Fruit fly (Drosophila melanogaster): ENCODE results near the gene CG31626.

dm6 chr2L:21245093-21245736, 8.7 kb upstream of the CG31626 start:
- peak in 1 of 2 experiments; percentile 35 for TF ChIP-seq EcR (GFP tag; optimal IDR thresholded peaks at IDR 0.05)
- no peak for TF ChIP-seq CG8478 (optimal IDR thresholded peaks at IDR 0.05)
- TF ChIP-seq pan (optimal IDR thresholded peaks at IDR 0.05): no peak
- TF ChIP-seq psq (optimal IDR thresholded peaks at IDR 0.05): no peak
- no peak for TF ChIP-seq usp (GFP tag; optimal IDR thresholded peaks at IDR 0.05)
- TF ChIP-seq Dll (optimal IDR thresholded peaks at IDR 0.05): no peak

All from whole organism.